Fruit fly (Drosophila melanogaster) whole organism, embryonic: Measurements from ENCODE around the gene Agpat2.

Experiments
- Abd-B ChIP-seq: fragments of 200-800 bp; sonication (Bioruptor generic); optimal IDR thresholded peaks from 2 replicates; lab custom pipeline; 2018; ENCODE audit warnings: missing biosample characterization, mild to moderate bottlenecking, missing genetic modification characterization, moderate library complexity
- Awh ChIP-seq: fragments of 200-800 bp; sonication (Bioruptor generic); IDR thresholded peaks from 2 replicates; pipeline ENCODE4, ENCODE4 v1.3.6; 2022; ENCODE audit warnings: missing biosample characterization, missing genetic modification characterization
- CG1024 ChIP-seq: fragments of 200-800 bp; sonication (Bioruptor generic); IDR thresholded peaks from 2 replicates; pipeline ENCODE4 v1.3.6; 2022; ENCODE audit warnings: missing biosample characterization, missing genetic modification characterization
- CG11085 ChIP-seq: fragments of 200-800 bp; sonication (Bioruptor generic); IDR thresholded peaks from 2 replicates; pipeline ENCODE4 v1.3.6; 2022; ENCODE audit warnings: missing biosample characterization, missing genetic modification characterization
- CG11247 ChIP-seq: fragments of 200-800 bp; sonication (Bioruptor generic); IDR thresholded peaks from 2 replicates; pipeline ENCODE4 v1.3.6; 2022; ENCODE audit warnings: missing biosample characterization, missing genetic modification characterization
- CG12219 ChIP-seq: fragments of 200-800 bp; sonication (Bioruptor generic); optimal IDR thresholded peaks from 3 replicates; lab custom pipeline; 2018; ENCODE audit warnings: missing biosample characterization, mild to moderate bottlenecking, missing genetic modification characterization
- CG12299 ChIP-seq: fragments of 200-800 bp; sonication (Bioruptor generic); optimal IDR thresholded peaks from 2 replicates; lab custom pipeline; 2018; ENCODE audit warnings: missing biosample characterization, mild to moderate bottlenecking, missing genetic modification characterization
- CG12744 ChIP-seq: fragments of 200-800 bp; sonication (Bioruptor generic); optimal IDR thresholded peaks from 2 replicates; lab custom pipeline; 2016; ENCODE audit warnings: missing biosample characterization, missing genetic modification characterization
- CG13123 ChIP-seq: fragments of 200-800 bp; sonication (Bioruptor generic); optimal IDR thresholded peaks from 2 replicates; lab custom pipeline; 2016; ENCODE audit warnings: missing biosample characterization, missing genetic modification characterization
- CG18011 ChIP-seq: fragments of 200-800 bp; sonication (Bioruptor generic); optimal IDR thresholded peaks from 2 replicates; lab custom pipeline; 2017; ENCODE audit warnings: missing biosample characterization, missing genetic modification characterization, mild to moderate bottlenecking, moderate library complexity, missing genotype
- CG1832 ChIP-seq: fragments of 200-800 bp; sonication (Bioruptor generic); optimal IDR thresholded peaks from 2 replicates; lab custom pipeline; 2017; ENCODE audit warnings: missing biosample characterization, mild to moderate bottlenecking, missing genetic modification characterization, inconsistent platforms
- CG18619 ChIP-seq: fragments of 200-800 bp; sonication (Bioruptor generic); optimal IDR thresholded peaks from 3 replicates; lab custom pipeline; 2017; ENCODE audit warnings: missing biosample characterization, mild to moderate bottlenecking, missing genetic modification characterization
- CG31388 ChIP-seq: fragments of 200-800 bp; sonication (Bioruptor generic); optimal IDR thresholded peaks from 2 replicates; lab custom pipeline; 2016; ENCODE audit warnings: missing biosample characterization, missing genetic modification characterization
- CG3838 ChIP-seq: fragments of 200-800 bp; sonication (Bioruptor generic); optimal IDR thresholded peaks from 3 replicates; lab custom pipeline; 2016; ENCODE audit warnings: missing biosample characterization, missing genetic modification characterization
- CG4360 ChIP-seq: fragments of 200-800 bp; sonication (Bioruptor generic); IDR thresholded peaks from 2 replicates; pipeline ENCODE4 v1.3.6; 2022; ENCODE audit warnings: missing biosample characterization, missing genetic modification characterization
- CG43689 ChIP-seq: fragments of 200-800 bp; sonication (Bioruptor generic); IDR thresholded peaks from 2 replicates; pipeline ENCODE4 v1.3.6; 2022; ENCODE audit warnings: missing biosample characterization, missing genetic modification characterization
- CG5953 ChIP-seq: fragments of 200-800 bp; sonication (Bioruptor generic); IDR thresholded peaks from 2 replicates; pipeline ENCODE4 v1.3.6; 2022; ENCODE audit warnings: missing biosample characterization, missing genetic modification characterization
- CG8089 ChIP-seq: fragments of 200-800 bp; sonication (Bioruptor generic); optimal IDR thresholded peaks from 3 replicates; lab custom pipeline; 2016; ENCODE audit warnings: missing biosample characterization, missing genetic modification characterization
- CG8478 ChIP-seq: fragments of >200 bp; optimal IDR thresholded peaks from 2 replicates; lab custom pipeline; 2018
- CG8944 ChIP-seq: fragments of 200-800 bp; sonication (Bioruptor generic); optimal IDR thresholded peaks from 3 replicates; lab custom pipeline; 2016; ENCODE audit warnings: missing biosample characterization, missing genetic modification characterization
- CG9437 ChIP-seq: fragments of 200-800 bp; sonication (Bioruptor generic); optimal IDR thresholded peaks from 2 replicates; lab custom pipeline; 2018; ENCODE audit warnings: missing biosample characterization, mild to moderate bottlenecking, missing genetic modification characterization
- CG9727 ChIP-seq: fragments of 200-800 bp; sonication (Bioruptor generic); optimal IDR thresholded peaks from 3 replicates; lab custom pipeline; 2017; ENCODE audit warnings: missing biosample characterization, mild to moderate bottlenecking, missing genetic modification characterization
- D19B ChIP-seq: fragments of 200-800 bp; sonication (Bioruptor generic); optimal IDR thresholded peaks from 2 replicates; lab custom pipeline; 2017; ENCODE audit warnings: missing biosample characterization, mild to moderate bottlenecking, missing genetic modification characterization
- Dip2 ChIP-seq: fragments of 200-800 bp; sonication (Bioruptor generic); IDR thresholded peaks from 2 replicates; pipeline ENCODE4 v1.3.6; 2022; ENCODE audit warnings: missing biosample characterization, missing genetic modification characterization
- HLHmδ ChIP-seq: fragments of 200-800 bp; sonication (Bioruptor generic); optimal IDR thresholded peaks from 2 replicates; lab custom pipeline; 2018; ENCODE audit warnings: missing biosample characterization, mild to moderate bottlenecking, missing genetic modification characterization, moderate library complexity
- HmgD ChIP-seq: fragments of 200-800 bp; sonication (Bioruptor generic); optimal IDR thresholded peaks from 3 replicates; lab custom pipeline; 2016; ENCODE audit warnings: missing biosample characterization, missing genetic modification characterization
- HmgZ ChIP-seq: fragments of 200-800 bp; sonication (Bioruptor generic); optimal IDR thresholded peaks from 2 replicates; lab custom pipeline; 2018; ENCODE audit warnings: missing biosample characterization, mild to moderate bottlenecking, missing genetic modification characterization
- NC2β ChIP-seq: fragments of 200-800 bp; sonication (Bioruptor generic); optimal IDR thresholded peaks from 2 replicates; lab custom pipeline; 2016; ENCODE audit warnings: missing biosample characterization, missing genetic modification characterization
- NFAT ChIP-seq: fragments of 200-800 bp; sonication (Bioruptor generic); IDR thresholded peaks from 2 replicates; pipeline ENCODE4 v1.3.6; 2022; ENCODE audit warnings: missing biosample characterization, missing genetic modification characterization
- NK7.1 ChIP-seq: fragments of 200-800 bp; sonication (Bioruptor generic); optimal IDR thresholded peaks from 3 replicates; lab custom pipeline; 2016; ENCODE audit warnings: missing biosample characterization, missing genetic modification characterization
- Oaz ChIP-seq: fragments of 200-800 bp; sonication (Bioruptor generic); IDR thresholded peaks from 2 replicates; pipeline ENCODE4 v1.3.6; 2022; ENCODE audit warnings: missing biosample characterization, missing genetic modification characterization
- amos ChIP-seq: fragments of 200-800 bp; sonication (Bioruptor generic); IDR thresholded peaks from 2 replicates; pipeline ENCODE4 v1.3.6; 2022; ENCODE audit warnings: missing biosample characterization, missing genetic modification characterization; ENCODE audit not compliant: partially characterized antibody
- ap ChIP-seq: fragments of 200-800 bp; sonication (Bioruptor generic); IDR thresholded peaks from 2 replicates; pipeline ENCODE4 v1.3.6; 2022; ENCODE audit warnings: missing biosample characterization, missing genetic modification characterization
- ase ChIP-seq: fragments of 200-800 bp; sonication (Bioruptor generic); IDR thresholded peaks from 3 replicates; pipeline ENCODE4 v1.3.6; 2022; ENCODE audit warnings: missing biosample characterization, missing genetic modification characterization
- croc ChIP-seq: fragments of 200-800 bp; sonication (Bioruptor generic); conservative IDR thresholded peaks from 3 replicates; pipeline ENCODE4 v1.3.6; 2022; ENCODE audit warnings: missing biosample characterization, missing genetic modification characterization
- cwo ChIP-seq: fragments of 200-800 bp; sonication (Bioruptor generic); optimal IDR thresholded peaks from 3 replicates; lab custom pipeline; 2017; ENCODE audit warnings: missing biosample characterization, missing genetic modification characterization, mild to moderate bottlenecking, moderate library complexity, missing genetic modification reagents
- da ChIP-seq: fragments of 200-800 bp; sonication (Bioruptor generic); optimal IDR thresholded peaks from 2 replicates; lab custom pipeline; 2016; ENCODE audit warnings: missing biosample characterization, missing genetic modification characterization
- danr ChIP-seq: fragments of 200-800 bp; sonication (Bioruptor generic); IDR thresholded peaks from 2 replicates; pipeline ENCODE4 v1.3.6; 2022; ENCODE audit warnings: missing biosample characterization, missing genetic modification characterization
- disco-r ChIP-seq: fragments of 200-800 bp; sonication (Bioruptor generic); optimal IDR thresholded peaks from 2 replicates; lab custom pipeline; 2016; ENCODE audit warnings: missing biosample characterization, missing genetic modification characterization
- gcm2 ChIP-seq: fragments of 200-800 bp; sonication (Bioruptor generic); optimal IDR thresholded peaks from 2 replicates; lab custom pipeline; 2016; ENCODE audit warnings: missing biosample characterization, missing genetic modification characterization
- grn ChIP-seq: fragments of 200-800 bp; sonication (Bioruptor generic); optimal IDR thresholded peaks from 3 replicates; lab custom pipeline; 2017; ENCODE audit warnings: missing biosample characterization, missing genetic modification characterization
- gsb ChIP-seq: fragments of 200-800 bp; sonication (Bioruptor generic); IDR thresholded peaks from 2 replicates; pipeline ENCODE4 v1.3.6; 2022; ENCODE audit warnings: missing biosample characterization, missing genetic modification characterization
- lbe ChIP-seq: fragments of 200-800 bp; sonication (Bioruptor generic); optimal IDR thresholded peaks from 2 replicates; lab custom pipeline; 2016; ENCODE audit warnings: missing biosample characterization, mild to moderate bottlenecking, missing genetic modification characterization
- nom ChIP-seq: fragments of 200-800 bp; sonication (Bioruptor generic); optimal IDR thresholded peaks from 2 replicates; lab custom pipeline; 2017; ENCODE audit warnings: missing biosample characterization, missing genetic modification characterization, mild to moderate bottlenecking, moderate library complexity, missing genetic modification reagents
- otp ChIP-seq: fragments of 200-800 bp; sonication (Bioruptor generic); IDR thresholded peaks from 3 replicates; pipeline ENCODE4, ENCODE4 v1.3.6; 2022; ENCODE audit warnings: missing biosample characterization, missing genetic modification characterization
- ro ChIP-seq: fragments of 200-800 bp; sonication (Bioruptor generic); IDR thresholded peaks from 2 replicates; pipeline ENCODE4 v1.3.6; 2022; ENCODE audit warnings: missing biosample characterization, missing genetic modification characterization
- sima ChIP-seq: fragments of 200-800 bp; sonication (Bioruptor generic); optimal IDR thresholded peaks from 2 replicates; lab custom pipeline; 2016; ENCODE audit warnings: missing biosample characterization, missing genetic modification characterization
- tll ChIP-seq, 2 experiments: fragments of 200-800 bp in 1 of 2; fragments of >200 bp in 1 of 2; sonication (Bioruptor generic) in 1 of 2; optimal IDR thresholded peaks; 2 replicates each; lab custom pipeline; 2017 to 2019; ENCODE audit warnings: missing biosample characterization in 2 of 2, missing genetic modification characterization in 2 of 2, mild to moderate bottlenecking in 1 of 2, moderate library complexity in 1 of 2
- wor ChIP-seq: fragments of 200-800 bp; sonication (Bioruptor generic); IDR thresholded peaks from 2 replicates; pipeline ENCODE4 v1.3.6; 2022; ENCODE audit warnings: missing biosample characterization, missing genetic modification characterization
- zen ChIP-seq: fragments of 200-800 bp; sonication (Bioruptor generic); optimal IDR thresholded peaks from 3 replicates; lab custom pipeline; 2018; ENCODE audit warnings: missing biosample characterization, mild to moderate bottlenecking, missing genetic modification characterization, moderate library complexity

The Agpat2 gene

DNA sequence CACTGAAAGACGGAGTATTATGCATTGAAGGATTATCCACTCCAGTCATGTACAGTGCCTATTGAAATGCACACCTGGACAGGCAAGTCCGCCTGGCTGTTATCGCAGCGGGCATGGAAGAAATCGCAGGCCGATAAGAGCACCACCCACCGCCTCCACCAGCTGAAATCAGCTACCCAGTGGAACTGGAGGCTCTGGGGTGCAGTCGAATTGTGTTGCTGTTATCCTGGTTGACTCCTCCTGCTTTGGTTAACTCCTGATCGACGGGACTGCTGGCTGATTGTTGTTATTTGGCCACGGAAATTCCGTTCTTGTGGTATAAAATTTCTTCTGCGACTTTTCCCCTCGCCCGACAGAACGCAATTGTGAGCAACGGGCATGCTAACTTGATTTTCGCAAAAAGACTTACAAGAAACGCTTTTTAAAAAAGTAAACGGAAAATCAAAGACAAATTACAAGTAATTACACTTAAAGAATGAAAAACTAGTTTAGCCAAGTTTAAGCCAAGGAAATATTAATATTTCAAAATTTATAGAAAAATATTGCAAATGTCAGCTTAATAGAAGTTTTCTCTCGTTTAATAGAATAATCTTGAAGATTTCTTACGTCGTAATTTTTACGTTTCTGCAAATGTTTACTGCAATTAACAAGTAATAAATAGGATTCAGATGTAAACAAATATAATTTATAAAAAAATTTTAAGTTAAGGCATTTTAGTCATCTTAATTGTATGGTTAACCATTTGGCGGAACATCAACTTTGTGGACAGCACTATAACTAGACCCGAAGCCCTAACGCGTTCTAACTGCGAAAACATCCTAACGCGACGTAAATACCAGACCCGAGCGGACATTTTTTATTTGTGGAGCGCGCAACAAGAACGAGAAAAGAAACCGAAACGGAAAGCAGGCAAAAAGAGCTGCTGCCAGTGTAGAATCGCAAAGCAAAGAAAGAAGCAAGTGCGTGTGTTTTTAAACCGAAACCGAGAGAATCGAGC lies 48.6 kb downstream of the Agpat2 start, which contains the start of the genes CG13398 and Akap200 (continued):
- TF ChIP-seq wor (GFP tag; lab: Robert Waterston, UW) (no peak), ap (no peak), ro (GFP tag; lab: Robert Waterston, UW) (no peak), CG8944 (GFP tag; lab: Kevin White, UChicago) (no peak), CG18619 (peak; percentile 4), CG5953 (GFP tag; lab: Robert Waterston, UW) (0 out of 2 replicates have a peak, but pooled peaks have one; percentile 29), grn (peak; percentile 24), CG8089 (GFP tag; lab: Kevin White, UChicago) (no peak), NC2β (GFP tag; lab: Kevin White, UChicago) (no peak), CG11247 (0 out of 2 replicates have a peak, but pooled peaks have one; percentile 10), CG18011 (GFP tag; lab: Kevin White, UChicago) (no peak), CG8478 (no peak), nom (GFP tag; lab: Kevin White, UChicago) (peak; percentile 61), NFAT (GFP tag; lab: Robert Waterston, UW) (no peak), da (GFP tag; lab: Kevin White, UChicago) (no peak), CG9437 (peak; percentile 57), CG12744 (GFP tag; lab: Kevin White, UChicago) (no peak), CG3838 (GFP tag; lab: Kevin White, UChicago) (no peak), croc (no peak; the same call in 2 of the 3 replicates), gcm2 (GFP tag; lab: Kevin White, UChicago) (no peak), CG11085 (GFP tag; lab: Robert Waterston, UW) (no peak), CG12299 (tag; lab: Kevin White, UChicago) (no peak), lbe (GFP tag; lab: Kevin White, UChicago) (no peak), Awh (GFP tag; lab: Robert Waterston, UW) (no peak), HmgD (GFP tag; lab: Kevin White, UChicago) (no peak), D19B (GFP tag; lab: Kevin White, UChicago) (no peak), CG9727 (GFP tag; lab: Kevin White, UChicago) (peak; percentile 38), HmgZ (tag; lab: Kevin White, UChicago) (no peak), Abd-B (GFP tag; lab: Kevin White, UChicago) (no peak), ase (GFP tag; lab: Robert Waterston, UW) (no peak), gsb (GFP tag; lab: Robert Waterston, UW) (no peak), CG4360 (no peak), tll (GFP tag; optimal IDR thresholded peaks at IDR 0.05; lab: Kevin White, UChicago) (no peak), Dip2 (GFP tag; lab: Robert Waterston, UW) (no peak), HLHmδ (GFP tag; lab: Kevin White, UChicago) (peak; percentile 67), zen (tag; lab: Kevin White, UChicago) (peak; percentile 19), Oaz (no peak), CG1024 (no peak), cwo (no peak), amos (no peak), disco-r (GFP tag; lab: Kevin White, UChicago) (no peak), CG1832 (GFP tag; lab: Kevin White, UChicago) (no peak), danr (GFP tag; lab: Robert Waterston, UW) (no peak), otp (GFP tag; lab: Robert Waterston, UW) (no peak), CG31388 (GFP tag; lab: Kevin White, UChicago) (no peak), sima (GFP tag; lab: Kevin White, UChicago) (no peak), CG43689 (no peak), CG13123 (GFP tag; lab: Kevin White, UChicago) (no peak), CG12219 (GFP tag; lab: Kevin White, UChicago) (no peak), NK7.1 (GFP tag; lab: Kevin White, UChicago) (no peak)
